Fruit fly (Drosophila melanogaster) whole organism, embryonic: Measurements from ENCODE around the gene CG14020.
A peak's percentile ranks its signal among the peaks of the same experiment; 100 is the strongest.

Experiments used
- Antp ChIP-seq: fragments of 200-800 bp; sonication (Bioruptor generic); optimal IDR thresholded peaks from 3 replicates; lab custom pipeline; 2016; ENCODE audit warnings: missing biosample characterization, missing genetic modification characterization
- CG10209 ChIP-seq: fragments of 200-800 bp; sonication (Bioruptor generic); optimal IDR thresholded peaks from 3 replicates; lab custom pipeline; 2017; ENCODE audit warnings: missing biosample characterization, mild to moderate bottlenecking, missing genetic modification characterization, missing genetic modification reagents
- CG11504 ChIP-seq: fragments of 200-800 bp; sonication (Bioruptor generic); optimal IDR thresholded peaks from 3 replicates; lab custom pipeline; 2019; ENCODE audit warnings: missing biosample characterization, mild to moderate bottlenecking, missing genetic modification characterization, moderate library complexity
- CG12155 ChIP-seq: fragments of 200-800 bp; sonication (Bioruptor generic); optimal IDR thresholded peaks from 3 replicates; lab custom pipeline; 2016; ENCODE audit warnings: missing biosample characterization, missing genetic modification characterization
- CG14014 ChIP-seq: fragments of 200-800 bp; sonication (Bioruptor generic); IDR thresholded peaks from 2 replicates; pipeline ENCODE4 v1.3.6; 2022; ENCODE audit warnings: missing biosample characterization, missing genetic modification characterization
- CG1529 ChIP-seq: fragments of 200-800 bp; sonication (Bioruptor generic); optimal IDR thresholded peaks from 3 replicates; lab custom pipeline; 2018; ENCODE audit warnings: missing biosample characterization, missing genetic modification characterization
- CG15479 ChIP-seq: fragments of 200-800 bp; sonication (Bioruptor generic); optimal IDR thresholded peaks from 3 replicates; lab custom pipeline; 2019; ENCODE audit warnings: missing biosample characterization, mild to moderate bottlenecking, missing genetic modification characterization, moderate library complexity
- CG1602 ChIP-seq: fragments of 200-800 bp; sonication (Bioruptor generic); optimal IDR thresholded peaks from 3 replicates; lab custom pipeline; 2016; ENCODE audit warnings: missing biosample characterization, missing genetic modification characterization
- CG1603 ChIP-seq: fragments of 200-800 bp; sonication (Bioruptor generic); optimal IDR thresholded peaks from 2 replicates; lab custom pipeline; 2019; ENCODE audit warnings: missing biosample characterization, mild to moderate bottlenecking, missing genetic modification characterization, moderate library complexity
- CG16815 ChIP-seq: fragments of 200-800 bp; sonication (Bioruptor generic); optimal IDR thresholded peaks from 3 replicates; lab custom pipeline; 2017; ENCODE audit warnings: missing biosample characterization, mild to moderate bottlenecking, missing genetic modification characterization
- CG17829 ChIP-seq: fragments of 200-800 bp; optimal IDR thresholded peaks from 2 replicates; lab custom pipeline; 2019; ENCODE audit warnings: missing biosample characterization, mild to moderate bottlenecking, missing genetic modification characterization, moderate library complexity
- CG18262 ChIP-seq: fragments of 200-800 bp; optimal IDR thresholded peaks from 3 replicates; lab custom pipeline; 2019; ENCODE audit warnings: missing biosample characterization, mild to moderate bottlenecking, missing genetic modification characterization, moderate library complexity
- CG18476 ChIP-seq: fragments of 200-800 bp; sonication (Bioruptor generic); optimal IDR thresholded peaks from 2 replicates; lab custom pipeline; 2016; ENCODE audit warnings: missing biosample characterization, mild to moderate bottlenecking, missing genetic modification characterization
- CG2202 ChIP-seq: fragments of 200-800 bp; sonication (Bioruptor generic); optimal IDR thresholded peaks from 2 replicates; lab custom pipeline; 2018; ENCODE audit warnings: missing biosample characterization, mild to moderate bottlenecking, missing genetic modification characterization
- CG4328 ChIP-seq: fragments of 200-800 bp; sonication (Bioruptor generic); optimal IDR thresholded peaks from 3 replicates; lab custom pipeline; 2017; ENCODE audit warnings: missing biosample characterization, missing genetic modification reagents, missing genetic modification characterization
- CG4707 ChIP-seq: fragments of 200-800 bp; sonication (Bioruptor generic); optimal IDR thresholded peaks from 2 replicates; lab custom pipeline; 2018; ENCODE audit warnings: missing biosample characterization, mild to moderate bottlenecking, missing genetic modification characterization, moderate library complexity
- CG4820 ChIP-seq: fragments of 200-800 bp; sonication (Bioruptor generic); optimal IDR thresholded peaks from 3 replicates; lab custom pipeline; 2016; ENCODE audit warnings: missing biosample characterization, missing genetic modification characterization
- CG7928 ChIP-seq: fragments of 200-800 bp; sonication (Bioruptor generic); optimal IDR thresholded peaks from 2 replicates; lab custom pipeline; 2017; ENCODE audit warnings: missing biosample characterization, mild to moderate bottlenecking, missing genetic modification characterization
- CG8765 ChIP-seq: fragments of 200-800 bp; sonication (Bioruptor generic); IDR thresholded peaks from 2 replicates; pipeline ENCODE4 v1.3.6; 2022; ENCODE audit warnings: missing biosample characterization, missing genetic modification characterization
- CG9609 ChIP-seq: fragments of 200-800 bp; sonication (Bioruptor generic); optimal IDR thresholded peaks from 3 replicates; lab custom pipeline; 2016; ENCODE audit warnings: missing biosample characterization, missing genetic modification characterization
- CG9876 ChIP-seq: fragments of 200-800 bp; sonication (Bioruptor generic); optimal IDR thresholded peaks from 2 replicates; lab custom pipeline; 2016; ENCODE audit warnings: missing biosample characterization, missing genetic modification characterization
- CoRest ChIP-seq: fragments of 200-800 bp; sonication (Bioruptor generic); optimal IDR thresholded peaks from 3 replicates; lab custom pipeline; 2018; ENCODE audit warnings: missing biosample characterization, mild to moderate bottlenecking, missing genetic modification characterization, moderate library complexity
- Ets97D ChIP-seq: fragments of 200-800 bp; sonication (Bioruptor generic); optimal IDR thresholded peaks from 3 replicates; lab custom pipeline; 2016; ENCODE audit warnings: missing biosample characterization, missing genetic modification characterization
- Fer1 ChIP-seq: fragments of 200-800 bp; sonication (Bioruptor generic); optimal IDR thresholded peaks from 2 replicates; lab custom pipeline; 2017; ENCODE audit warnings: missing biosample characterization, mild to moderate bottlenecking, missing genetic modification characterization
- HHEX ChIP-seq: fragments of 200-800 bp; sonication (Bioruptor generic); optimal IDR thresholded peaks from 3 replicates; lab custom pipeline; 2017; ENCODE audit warnings: missing biosample characterization, mild to moderate bottlenecking, missing genetic modification characterization, missing genetic modification reagents
- Hmr ChIP-seq: fragments of 200-800 bp; sonication (Bioruptor generic); optimal IDR thresholded peaks from 3 replicates; lab custom pipeline; 2017; ENCODE audit warnings: mild to moderate bottlenecking, missing biosample characterization, missing genetic modification reagents, missing genetic modification characterization
- Lim3 ChIP-seq: fragments of 200-800 bp; sonication (Bioruptor generic); IDR thresholded peaks from 2 replicates; pipeline ENCODE4 v1.3.6; 2022; ENCODE audit warnings: missing biosample characterization, missing genetic modification characterization
- MBD-R2 ChIP-seq: fragments of 200-800 bp; sonication (Bioruptor generic); IDR thresholded peaks from 2 replicates; pipeline ENCODE4 v1.3.6; 2022; ENCODE audit warnings: missing biosample characterization, missing genetic modification characterization
- Mad ChIP-seq: fragments of 200-800 bp; sonication (Bioruptor generic); optimal IDR thresholded peaks from 2 replicates; lab custom pipeline; 2016; ENCODE audit warnings: missing biosample characterization, missing genetic modification characterization
- Max ChIP-seq: fragments of 200-800 bp; sonication (Bioruptor generic); optimal IDR thresholded peaks from 2 replicates; lab custom pipeline; 2016; ENCODE audit warnings: missing biosample characterization, mild to moderate bottlenecking, missing genetic modification characterization
- Sry-δ ChIP-seq: fragments of 200-800 bp; sonication (Bioruptor generic); optimal IDR thresholded peaks from 2 replicates; lab custom pipeline; 2016; ENCODE audit warnings: missing biosample characterization, missing genetic modification characterization
- Vsx1 ChIP-seq: fragments of 200-800 bp; sonication (Bioruptor generic); optimal IDR thresholded peaks from 2 replicates; lab custom pipeline; 2017; ENCODE audit warnings: missing biosample characterization, mild to moderate bottlenecking, missing genetic modification characterization, missing genetic modification reagents
- ac ChIP-seq: fragments of 200-800 bp; sonication (Bioruptor generic); optimal IDR thresholded peaks from 3 replicates; lab custom pipeline; 2017; ENCODE audit warnings: missing biosample characterization, mild to moderate bottlenecking, missing genetic modification characterization
- cas ChIP-seq: fragments of 200-800 bp; sonication (Bioruptor generic); IDR thresholded peaks from 2 replicates; pipeline ENCODE4 v1.3.6; 2022; ENCODE audit warnings: missing biosample characterization, missing genetic modification characterization
- dmrt11E ChIP-seq: fragments of 200-800 bp; sonication (Bioruptor generic); optimal IDR thresholded peaks from 3 replicates; lab custom pipeline; 2018; ENCODE audit warnings: missing biosample characterization, mild to moderate bottlenecking, missing genetic modification characterization, moderate library complexity
- dpn ChIP-seq, 2 experiments: fragments of 200-800 bp; sonication (Bioruptor generic); optimal IDR thresholded peaks; 3 replicates each; lab custom pipeline; 2016; ENCODE audit warnings: missing biosample characterization in 2 of 2, missing genetic modification characterization in 2 of 2
- dysf ChIP-seq: fragments of 200-800 bp; sonication (Bioruptor generic); IDR thresholded peaks from 3 replicates; pipeline ENCODE4 v1.3.6; 2022; ENCODE audit warnings: missing biosample characterization, missing genetic modification characterization
- fd3F ChIP-seq: fragments of 200-800 bp; sonication (Bioruptor generic); optimal IDR thresholded peaks from 2 replicates; lab custom pipeline; 2018; ENCODE audit warnings: missing biosample characterization, mild to moderate bottlenecking, missing genetic modification characterization, moderate library complexity
- hkb ChIP-seq, 2 experiments: fragments of 200-800 bp in 1 of 2; fragments of >200 bp in 1 of 2; sonication (Bioruptor generic) in 1 of 2; IDR thresholded peaks in 1 of 2; optimal IDR thresholded peaks in 1 of 2; 2 replicates each; pipeline versions ENCODE4 v1.3.6 to Lab custom; 2017 to 2022; ENCODE audit warnings: missing biosample characterization in 1 of 2, missing genetic modification characterization in 1 of 2
- lola ChIP-seq, 3 experiments: fragments of >200 bp in 2 of 3; fragments of 200-800 bp in 1 of 3; sonication (Bioruptor generic) in 1 of 3; optimal IDR thresholded peaks; 2 replicates each; lab custom pipeline; 2017 to 2019; ENCODE audit warnings: missing biosample characterization in 3 of 3, missing genetic modification characterization in 3 of 3, mild to moderate bottlenecking in 1 of 3, moderate library complexity in 1 of 3
- nmo ChIP-seq: fragments of 200-800 bp; sonication (Bioruptor generic); optimal IDR thresholded peaks from 2 replicates; lab custom pipeline; 2018; ENCODE audit warnings: missing biosample characterization, mild to moderate bottlenecking, missing genetic modification characterization, moderate library complexity
- prd ChIP-seq, 3 experiments: fragments of >200 bp in 2 of 3; fragments of 200-800 bp in 1 of 3; sonication (Bioruptor generic) in 1 of 3; optimal IDR thresholded peaks in 2 of 3; IDR thresholded peaks in 1 of 3; 2 replicates in 2 of 3; 3 replicates in 1 of 3; pipeline versions ENCODE4 v1.3.6 to Lab custom; 2017 to 2022; ENCODE audit warnings: missing biosample characterization in 1 of 3, missing genetic modification characterization in 1 of 3
- sim ChIP-seq: fragments of 200-800 bp; sonication (Bioruptor generic); IDR thresholded peaks from 2 replicates; pipeline ENCODE4 v1.3.6; 2022; ENCODE audit warnings: missing biosample characterization, missing genetic modification characterization
- sna ChIP-seq: fragments of 200-800 bp; sonication (Bioruptor generic); IDR thresholded peaks from 2 replicates; pipeline ENCODE4 v1.3.6; 2022; ENCODE audit warnings: missing biosample characterization, missing genetic modification characterization; ENCODE audit not compliant: partially characterized antibody
- sqz ChIP-seq: fragments of 200-800 bp; sonication (Bioruptor generic); optimal IDR thresholded peaks from 3 replicates; lab custom pipeline; 2018; ENCODE audit warnings: missing biosample characterization, mild to moderate bottlenecking, missing genetic modification characterization
- stwl ChIP-seq: fragments of 200-800 bp; sonication (Bioruptor generic); optimal IDR thresholded peaks from 3 replicates; lab custom pipeline; 2018; ENCODE audit warnings: missing biosample characterization, mild to moderate bottlenecking, missing genetic modification characterization, moderate library complexity
- tna ChIP-seq: fragments of 200-800 bp; sonication (Bioruptor generic); IDR thresholded peaks from 2 replicates; pipeline ENCODE4 v1.3.6; 2022; ENCODE audit warnings: missing biosample characterization, missing genetic modification characterization; ENCODE audit not compliant: partially characterized antibody
- zen ChIP-seq: fragments of 200-800 bp; sonication (Bioruptor generic); optimal IDR thresholded peaks from 3 replicates; lab custom pipeline; 2018; ENCODE audit warnings: missing biosample characterization, mild to moderate bottlenecking, missing genetic modification characterization, moderate library complexity

CG14020 gene

dm6 chr2L:5519846-5520384 lies 2.4 kb downstream of the CG14020 start, which contains the start of the genes CG7382 and cl (continued):
- TF ChIP-seq CG7928 (no peak), hkb (optimal IDR thresholded peaks at IDR 0.05; lab: Kevin White, UChicago) (peak; percentile 85), hkb (GFP tag; IDR thresholded peaks at IDR 0.05; lab: Robert Waterston, UW) (no peak), CG18476 (GFP tag; lab: Kevin White, UChicago) (peak; percentile 16), CG2202 (tag; lab: Kevin White, UChicago) (no peak), CG11504 (tag; lab: Kevin White, UChicago) (peak; percentile 69), Fer1 (no peak), Sry-δ (GFP tag; lab: Kevin White, UChicago) (peak; percentile 18), CG12155 (GFP tag; lab: Kevin White, UChicago) (peak; percentile 36), tna (GFP tag; lab: Robert Waterston, UW) (no peak), CG1602 (GFP tag; lab: Kevin White, UChicago) (peak; percentile 12), Ets97D (GFP tag; lab: Kevin White, UChicago) (no peak), cas (GFP tag; lab: Robert Waterston, UW) (no peak), CG1529 (no peak), ac (GFP tag; lab: Kevin White, UChicago) (no peak), CG17829 (peak; percentile 72), Max (GFP tag; lab: Kevin White, UChicago) (peak; percentile 10), CG16815 (no peak), CG14014 (GFP tag; lab: Robert Waterston, UW) (0 out of 2 replicates have a peak, but pooled peaks have one; percentile 56), fd3F (GFP tag; lab: Kevin White, UChicago) (peak; percentile 11), CG9609 (GFP tag; lab: Kevin White, UChicago) (no peak), sim (no peak), Lim3 (GFP tag; lab: Robert Waterston, UW) (no peak), sna (GFP tag; lab: Robert Waterston, UW) (no peak), CG4328 (GFP tag; lab: Kevin White, UChicago) (peak; percentile 18), CG15479 (GFP tag; lab: Kevin White, UChicago) (no peak), Vsx1 (GFP tag; lab: Kevin White, UChicago) (no peak), stwl (tag; lab: Kevin White, UChicago) (peak; percentile 4), dpn (GFP tag; optimal IDR thresholded peaks at IDR 0.05; lab: Kevin White, UChicago) (peak in 1 of 2 experiments; percentile 57), lola (GFP tag; optimal IDR thresholded peaks at IDR 0.05; lab: Kevin White, UChicago) (peak in 1 of 3 experiments; percentile 54), CG8765 (GFP tag; lab: Robert Waterston, UW) (no peak), CG10209 (GFP tag; lab: Kevin White, UChicago) (peak; percentile 2), MBD-R2 (GFP tag; lab: Robert Waterston, UW) (peak; percentile 38; the same call in 1 of the 2 replicates), Mad (GFP tag; lab: Kevin White, UChicago) (no peak), CoRest (tag; lab: Kevin White, UChicago) (peak; percentile 76), zen (tag; lab: Kevin White, UChicago) (peak; percentile 42), Hmr (GFP tag; lab: Kevin White, UChicago) (no peak), Antp (peak; percentile 9), CG9876 (GFP tag; lab: Kevin White, UChicago) (no peak), CG4707 (no peak), CG18262 (peak; percentile 56), CG1603 (tag; lab: Kevin White, UChicago) (no peak), prd (optimal IDR thresholded peaks at IDR 0.05; lab: Kevin White, UChicago) (no peak), prd (GFP tag; IDR thresholded peaks at IDR 0.05; lab: Robert Waterston, UW) (peak; percentile 27; the same call in 1 of the 3 replicates), CG4820 (peak; percentile 33), nmo (peak; percentile 79), sqz (GFP tag; lab: Kevin White, UChicago) (peak; percentile 65), dmrt11E (tag; lab: Kevin White, UChicago) (peak; percentile 9), dysf (GFP tag; lab: Robert Waterston, UW) (no peak), HHEX (GFP tag; lab: Kevin White, UChicago) (no peak)
